Fruit fly (Drosophila melanogaster) whole organism, embryonic: ENCODE measurements around the gene CG31267.

Experiments
- Abd-B ChIP-seq: fragments of 200-800 bp; sonication (Bioruptor generic); optimal IDR thresholded peaks from 2 replicates; lab custom pipeline; 2018; ENCODE audit warnings: missing biosample characterization, mild to moderate bottlenecking, missing genetic modification characterization, moderate library complexity
- Bdp1 ChIP-seq: fragments of 200-800 bp; sonication (Bioruptor generic); optimal IDR thresholded peaks from 3 replicates; lab custom pipeline; 2016; ENCODE audit warnings: missing biosample characterization, missing genetic modification characterization
- Bgb ChIP-seq: fragments of 200-800 bp; sonication (Bioruptor generic); IDR thresholded peaks from 2 replicates; pipeline ENCODE4 v1.3.6; 2022; ENCODE audit warnings: missing biosample characterization, missing genetic modification characterization; ENCODE audit not compliant: partially characterized antibody
- CG10209 ChIP-seq: fragments of 200-800 bp; sonication (Bioruptor generic); optimal IDR thresholded peaks from 3 replicates; lab custom pipeline; 2017; ENCODE audit warnings: missing biosample characterization, mild to moderate bottlenecking, missing genetic modification characterization, missing genetic modification reagents
- CG10267 ChIP-seq: fragments of 200-800 bp; sonication (Bioruptor generic); optimal IDR thresholded peaks from 2 replicates; lab custom pipeline; 2018; ENCODE audit warnings: missing biosample characterization, mild to moderate bottlenecking, missing genetic modification characterization, moderate library complexity
- CG1233 ChIP-seq: fragments of 200-800 bp; sonication (Bioruptor generic); optimal IDR thresholded peaks from 4 replicates; lab custom pipeline; 2018; ENCODE audit warnings: missing biosample characterization, mild to moderate bottlenecking, missing genetic modification characterization
- CG12391 ChIP-seq: fragments of 200-800 bp; sonication (Bioruptor generic); optimal IDR thresholded peaks from 3 replicates; lab custom pipeline; 2018; ENCODE audit warnings: missing biosample characterization, mild to moderate bottlenecking, missing genetic modification characterization, moderate library complexity
- CG14710 ChIP-seq: fragments of 200-800 bp; sonication (Bioruptor generic); optimal IDR thresholded peaks from 3 replicates; lab custom pipeline; 2019; ENCODE audit warnings: missing biosample characterization, mild to moderate bottlenecking, missing genetic modification characterization, moderate library complexity
- CG15514 ChIP-seq: fragments of 200-800 bp; sonication (Bioruptor generic); optimal IDR thresholded peaks from 3 replicates; lab custom pipeline; 2017; ENCODE audit warnings: missing biosample characterization, missing genetic modification characterization, mild to moderate bottlenecking, moderate library complexity, missing genetic modification reagents
- CG17186 ChIP-seq: fragments of 200-800 bp; sonication (Bioruptor generic); optimal IDR thresholded peaks from 3 replicates; lab custom pipeline; 2017; ENCODE audit warnings: missing biosample characterization, missing genetic modification reagents, missing genetic modification characterization
- CG17829 ChIP-seq: fragments of 200-800 bp; optimal IDR thresholded peaks from 2 replicates; lab custom pipeline; 2019; ENCODE audit warnings: missing biosample characterization, mild to moderate bottlenecking, missing genetic modification characterization, moderate library complexity
- CG2712 ChIP-seq: fragments of 200-800 bp; optimal IDR thresholded peaks from 3 replicates; lab custom pipeline; 2019; ENCODE audit warnings: missing biosample characterization, mild to moderate bottlenecking, missing genetic modification characterization, moderate library complexity
- CG30020 ChIP-seq: fragments of 200-800 bp; optimal IDR thresholded peaks from 2 replicates; lab custom pipeline; 2019; ENCODE audit warnings: missing biosample characterization, mild to moderate bottlenecking, missing genetic modification characterization, moderate library complexity
- CG4617 ChIP-seq: fragments of 200-800 bp; sonication (Bioruptor generic); optimal IDR thresholded peaks from 3 replicates; lab custom pipeline; 2016; ENCODE audit warnings: missing biosample characterization, missing genetic modification characterization, borderline replicate concordance
- CG6791 ChIP-seq: fragments of 200-800 bp; sonication (Bioruptor generic); IDR thresholded peaks from 3 replicates; pipeline ENCODE4 v1.3.6; 2022; ENCODE audit warnings: missing biosample characterization, missing genetic modification characterization; ENCODE audit not compliant: partially characterized antibody
- CG7745 ChIP-seq: fragments of 200-800 bp; sonication (Bioruptor generic); optimal IDR thresholded peaks from 2 replicates; lab custom pipeline; 2018; ENCODE audit warnings: missing biosample characterization, mild to moderate bottlenecking, missing genetic modification characterization, moderate library complexity
- CG9727 ChIP-seq: fragments of 200-800 bp; sonication (Bioruptor generic); optimal IDR thresholded peaks from 3 replicates; lab custom pipeline; 2017; ENCODE audit warnings: missing biosample characterization, mild to moderate bottlenecking, missing genetic modification characterization
- CG9797 ChIP-seq: fragments of 200-800 bp; sonication (Bioruptor generic); optimal IDR thresholded peaks from 3 replicates; lab custom pipeline; 2018; ENCODE audit warnings: missing biosample characterization, mild to moderate bottlenecking, missing genetic modification characterization
- Dp ChIP-seq: fragments of 200-800 bp; sonication (Bioruptor generic); optimal IDR thresholded peaks from 2 replicates; lab custom pipeline; 2018; ENCODE audit warnings: missing biosample characterization, mild to moderate bottlenecking, missing genetic modification characterization, moderate library complexity
- E2f1 ChIP-seq: fragments of 200-800 bp; sonication (Bioruptor generic); IDR thresholded peaks from 2 replicates; pipeline ENCODE4 v1.3.6; 2022; ENCODE audit warnings: missing biosample characterization, missing genetic modification characterization
- E2f2 ChIP-seq: fragments of 200-800 bp; sonication (Bioruptor generic); IDR thresholded peaks from 2 replicates; pipeline ENCODE4 v1.3.6; 2022; ENCODE audit warnings: missing biosample characterization, missing genetic modification characterization
- MBD-R2 ChIP-seq: fragments of 200-800 bp; sonication (Bioruptor generic); IDR thresholded peaks from 2 replicates; pipeline ENCODE4 v1.3.6; 2022; ENCODE audit warnings: missing biosample characterization, missing genetic modification characterization
- Pdp1 ChIP-seq, 2 experiments: fragments of 200-800 bp; sonication (Bioruptor generic); optimal IDR thresholded peaks; 3 replicates each; lab custom pipeline; 2016; ENCODE audit warnings: missing biosample characterization in 2 of 2, missing genetic modification characterization in 2 of 2, mild to moderate bottlenecking in 1 of 2, moderate library complexity in 1 of 2
- Rfx ChIP-seq: fragments of 200-800 bp; sonication (Bioruptor generic); IDR thresholded peaks from 2 replicates; pipeline ENCODE4 v1.3.6; 2022; ENCODE audit warnings: missing biosample characterization, missing genetic modification characterization
- Scr ChIP-seq: fragments of 200-800 bp; sonication (Bioruptor generic); IDR thresholded peaks from 2 replicates; pipeline ENCODE4 v1.3.6; 2022; ENCODE audit warnings: missing biosample characterization, missing genetic modification characterization; ENCODE audit not compliant: partially characterized antibody
- Sin3A ChIP-seq: fragments of >200 bp; optimal IDR thresholded peaks from 2 replicates; lab custom pipeline; 2018
- Sry-β ChIP-seq: fragments of 200-800 bp; sonication (Bioruptor generic); optimal IDR thresholded peaks from 2 replicates; lab custom pipeline; 2018; ENCODE audit warnings: missing biosample characterization, mild to moderate bottlenecking, missing genetic modification characterization, moderate library complexity
- YL-1 ChIP-seq: fragments of 200-800 bp; sonication (Bioruptor generic); optimal IDR thresholded peaks from 3 replicates; lab custom pipeline; 2017; ENCODE audit warnings: missing biosample characterization, mild to moderate bottlenecking, missing genetic modification characterization
- amos ChIP-seq: fragments of 200-800 bp; sonication (Bioruptor generic); IDR thresholded peaks from 2 replicates; pipeline ENCODE4 v1.3.6; 2022; ENCODE audit warnings: missing biosample characterization, missing genetic modification characterization; ENCODE audit not compliant: partially characterized antibody
- chif ChIP-seq, 2 experiments: fragments of 200-800 bp; sonication (Bioruptor generic); optimal IDR thresholded peaks; 3 replicates each; lab custom pipeline; 2016; ENCODE audit warnings: missing biosample characterization in 2 of 2, missing genetic modification characterization in 2 of 2
- chinmo ChIP-seq: fragments of 200-800 bp; sonication (Bioruptor generic); IDR thresholded peaks from 4 replicates; pipeline ENCODE4 v1.3.6; 2022; ENCODE audit warnings: missing biosample characterization, missing genetic modification characterization; ENCODE audit not compliant: partially characterized antibody
- crp ChIP-seq, 2 experiments: fragments of 200-800 bp; sonication (Bioruptor generic); optimal IDR thresholded peaks; 2 replicates in 1 of 2; 3 replicates in 1 of 2; lab custom pipeline; 2017; ENCODE audit warnings: missing biosample characterization in 2 of 2, missing genetic modification characterization in 2 of 2, mild to moderate bottlenecking in 1 of 2, moderate library complexity in 1 of 2
- gsb ChIP-seq: fragments of 200-800 bp; sonication (Bioruptor generic); IDR thresholded peaks from 2 replicates; pipeline ENCODE4 v1.3.6; 2022; ENCODE audit warnings: missing biosample characterization, missing genetic modification characterization
- hkb ChIP-seq, 2 experiments: fragments of 200-800 bp in 1 of 2; fragments of >200 bp in 1 of 2; sonication (Bioruptor generic) in 1 of 2; IDR thresholded peaks in 1 of 2; optimal IDR thresholded peaks in 1 of 2; 2 replicates each; pipeline versions ENCODE4 v1.3.6 to Lab custom; 2017 to 2022; ENCODE audit warnings: missing biosample characterization in 1 of 2, missing genetic modification characterization in 1 of 2
- knrl ChIP-seq: fragments of 200-800 bp; sonication (Bioruptor generic); IDR thresholded peaks from 3 replicates; pipeline ENCODE4 v1.3.6; 2022; ENCODE audit warnings: missing biosample characterization, missing genetic modification characterization; ENCODE audit not compliant: partially characterized antibody
- mld ChIP-seq: fragments of 200-800 bp; sonication (Bioruptor generic); IDR thresholded peaks from 3 replicates; pipeline ENCODE4 v1.3.6; 2022; ENCODE audit warnings: missing biosample characterization, missing genetic modification characterization; ENCODE audit not compliant: partially characterized antibody
- pb ChIP-seq: fragments of 200-800 bp; sonication (Bioruptor generic); optimal IDR thresholded peaks from 3 replicates; lab custom pipeline; 2016; ENCODE audit warnings: missing biosample characterization, missing genetic modification characterization
- phol ChIP-seq: fragments of 200-800 bp; sonication (Bioruptor generic); optimal IDR thresholded peaks from 3 replicates; lab custom pipeline; 2018; ENCODE audit warnings: missing biosample characterization, mild to moderate bottlenecking, missing genetic modification characterization, moderate library complexity
- schlank ChIP-seq: fragments of 200-800 bp; sonication (Bioruptor generic); optimal IDR thresholded peaks from 2 replicates; lab custom pipeline; 2018; ENCODE audit warnings: missing biosample characterization, mild to moderate bottlenecking, missing genetic modification characterization
- sens ChIP-seq: fragments of 200-800 bp; sonication (Bioruptor generic); peaks from one replicate; lab custom pipeline; 2016; ENCODE audit warnings: missing biosample characterization, missing genetic modification characterization
- stwl ChIP-seq: fragments of 200-800 bp; sonication (Bioruptor generic); optimal IDR thresholded peaks from 3 replicates; lab custom pipeline; 2018; ENCODE audit warnings: missing biosample characterization, mild to moderate bottlenecking, missing genetic modification characterization, moderate library complexity
- tll ChIP-seq, 2 experiments: fragments of 200-800 bp in 1 of 2; fragments of >200 bp in 1 of 2; sonication (Bioruptor generic) in 1 of 2; optimal IDR thresholded peaks; 2 replicates each; lab custom pipeline; 2017 to 2019; ENCODE audit warnings: missing biosample characterization in 2 of 2, missing genetic modification characterization in 2 of 2, mild to moderate bottlenecking in 1 of 2, moderate library complexity in 1 of 2
- trem ChIP-seq: fragments of 200-800 bp; optimal IDR thresholded peaks from 3 replicates; lab custom pipeline; 2019; ENCODE audit warnings: missing biosample characterization, mild to moderate bottlenecking, missing genetic modification characterization, moderate library complexity

The CG31267 gene

DNA sequence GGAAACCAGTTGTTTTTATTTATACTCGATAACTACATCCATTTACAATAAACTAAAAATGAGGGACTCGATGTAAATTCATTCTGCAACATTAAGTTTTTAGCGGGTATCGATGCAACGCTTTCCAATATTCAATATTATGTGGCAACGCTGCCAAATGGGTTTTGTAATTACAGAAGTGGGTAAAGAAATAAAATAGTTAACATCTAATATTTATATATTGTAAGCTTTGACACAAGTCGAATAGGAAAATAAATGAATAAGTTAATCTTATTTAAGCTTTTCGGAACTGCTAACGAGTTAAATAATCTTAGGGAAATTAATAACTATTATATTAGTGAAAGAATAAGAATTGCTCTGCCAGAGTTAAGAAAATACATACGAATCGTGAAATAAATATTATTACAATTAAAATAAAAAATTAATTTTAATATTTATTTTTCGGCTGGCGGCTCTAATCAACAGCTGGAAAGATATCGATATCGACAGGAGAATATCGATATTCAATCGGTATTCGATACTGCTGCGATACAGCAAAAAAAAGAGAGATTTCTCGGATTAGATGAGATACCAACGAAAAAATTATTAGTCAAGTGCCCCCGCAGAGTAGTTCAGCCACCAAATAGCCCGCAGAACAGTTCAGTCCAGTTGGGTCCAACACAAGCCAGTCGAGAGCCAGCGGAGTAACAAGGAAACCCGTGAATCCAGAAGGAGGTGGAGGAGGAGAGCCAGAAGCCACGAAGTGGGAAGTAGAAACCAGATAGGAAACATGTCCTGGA, 48.8 kb upstream of the CG31267 start, which contains the start of gene GckIII (continued):
- peak in 1 of 2 experiments; percentile 11 for TF ChIP-seq Pdp1 (GFP tag; optimal IDR thresholded peaks at IDR 0.05; lab: Kevin White, UChicago)
- no peak for TF ChIP-seq CG10209 (GFP tag; lab: Kevin White, UChicago)
- peak; percentile 74; the same call in 1 of the 4 replicates for TF ChIP-seq chinmo (GFP tag; lab: Robert Waterston, UW)
- no peak for TF ChIP-seq gsb (GFP tag; lab: Robert Waterston, UW)
- TF ChIP-seq sens (GFP tag; lab: Kevin White, UChicago): peak; percentile 82
- TF ChIP-seq mld (GFP tag; lab: Robert Waterston, UW): peak; percentile 87
- peak; percentile 5 for TF ChIP-seq Sry-β (GFP tag; lab: Kevin White, UChicago)
- TF ChIP-seq Scr (GFP tag; lab: Robert Waterston, UW): peak; percentile 89
- TF ChIP-seq phol (tag; lab: Kevin White, UChicago): peak; percentile 19
- TF ChIP-seq MBD-R2: peak; percentile 54
- TF ChIP-seq CG6791 (GFP tag; lab: Robert Waterston, UW): peak; percentile 87

DNA sequence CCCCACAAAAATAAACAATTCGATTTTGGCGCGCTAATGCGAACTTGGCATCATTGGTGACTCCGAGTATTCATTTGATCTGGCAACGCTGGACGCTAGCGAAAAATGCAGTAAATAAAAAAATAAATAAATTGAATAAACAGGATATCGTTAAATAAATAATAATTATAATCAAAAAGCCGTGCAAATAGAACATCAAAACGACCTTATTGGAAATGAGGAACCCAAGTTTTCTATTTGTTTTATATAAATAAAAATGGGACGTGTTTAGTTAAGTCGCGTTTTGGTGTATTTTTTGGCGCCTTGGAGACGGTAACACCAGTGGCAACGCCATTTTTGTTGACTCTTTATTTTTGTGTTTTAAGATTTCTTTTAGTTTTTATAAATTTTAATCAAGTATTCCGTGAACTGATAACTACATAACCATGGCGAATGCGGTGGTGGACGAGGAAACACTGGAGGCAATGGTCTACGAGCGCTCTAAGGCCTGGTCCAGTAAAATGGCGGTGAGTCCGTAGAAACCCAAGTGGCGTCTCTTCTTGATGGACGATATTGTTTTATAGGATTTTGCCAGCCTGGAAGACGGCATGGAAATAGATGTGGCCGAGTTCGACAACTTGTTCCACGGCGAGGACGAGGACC, 45.9 kb upstream of the CG31267 start, which contains the start of gene cal1:
Gene cal1, plus strand, starts transcription at position 304 of the 642 bp plus-strand sequence.
- TF ChIP-seq CG4617 (GFP tag; lab: Kevin White, UChicago) (peak; percentile 51), trem (peak; percentile 70), CG9797 (peak; percentile 77), knrl (peak; percentile 52; the same call in 2 of the 3 replicates), CG12391 (tag; lab: Kevin White, UChicago) (peak; percentile 28), CG30020 (tag; lab: Kevin White, UChicago) (peak; percentile 39), pb (GFP tag; lab: Kevin White, UChicago) (no peak), CG2712 (tag; lab: Kevin White, UChicago) (peak; percentile 51), tll (GFP tag; optimal IDR thresholded peaks at IDR 0.05; lab: Kevin White, UChicago) (peak in 1 of 2 experiments; percentile 77), Sin3A (lab: Kevin White, UChicago) (peak; percentile 77), schlank (tag; lab: Kevin White, UChicago) (no peak), chif (GFP tag; optimal IDR thresholded peaks at IDR 0.05; lab: Kevin White, UChicago) (no peak), amos (GFP tag; lab: Robert Waterston, UW) (0 out of 2 replicates have a peak, but pooled peaks have one; percentile 26), YL-1 (peak; percentile 73), hkb (optimal IDR thresholded peaks at IDR 0.05; lab: Kevin White, UChicago) (peak; percentile 78), hkb (GFP tag; IDR thresholded peaks at IDR 0.05; lab: Robert Waterston, UW) (no peak), CG10267 (tag; lab: Kevin White, UChicago) (peak; percentile 64), CG7745 (tag; lab: Kevin White, UChicago) (no peak), E2f1 (0 out of 2 replicates have a peak, but pooled peaks have one; percentile 22), CG17186 (peak; percentile 11), Bdp1 (GFP tag; lab: Kevin White, UChicago) (no peak), Dp (GFP tag; lab: Kevin White, UChicago) (peak; percentile 97), Rfx (GFP tag; lab: Robert Waterston, UW) (no peak), stwl (tag; lab: Kevin White, UChicago) (peak; percentile 40), CG17829 (tag; lab: Kevin White, UChicago) (peak; percentile 48), crp (GFP tag; optimal IDR thresholded peaks at IDR 0.05; lab: Kevin White, UChicago) (peak in 1 of 2 experiments; percentile 11), Abd-B (GFP tag; lab: Kevin White, UChicago) (peak; percentile 33), CG9727 (GFP tag; lab: Kevin White, UChicago) (no peak), CG14710 (tag; lab: Kevin White, UChicago) (peak; percentile 84), CG15514 (GFP tag; lab: Kevin White, UChicago) (peak; percentile 64), CG1233 (GFP tag; lab: Kevin White, UChicago) (no peak), Bgb (GFP tag; lab: Robert Waterston, UW) (no peak), E2f2 (peak; percentile 97), Scr (GFP tag; lab: Robert Waterston, UW) (peak; percentile 35)
